Worm (Caenorhabditis elegans): ENCODE measurements around the gene ugt-50.

ugt-50 gene

ce11 chrX:12664987-12665451 lies 26.4 kb upstream of the ugt-50 start (continued):
- TF ChIP-seq Y53G8AR.9 (GFP tag; conservative IDR thresholded peaks at IDR 0.05) = no peak
- TF ChIP-seq chd-7 (tag; optimal IDR thresholded peaks at IDR 0.05) = peak; percentile 91
- TF ChIP-seq bed-1 (GFP tag; IDR thresholded peaks at IDR 0.05) = peak; percentile 79
- peak; percentile 83 for TF ChIP-seq athp-1 (tag; optimal IDR thresholded peaks at IDR 0.05)
- TF ChIP-seq lin-54 (GFP tag; optimal IDR thresholded peaks at IDR 0.05) = peak; percentile 76
- TF ChIP-seq rcor-1 (GFP tag; IDR thresholded peaks at IDR 0.05) = peak; percentile 88
- no peak for TF ChIP-seq ztf-22 (GFP tag; optimal IDR thresholded peaks at IDR 0.05)
- TF ChIP-seq B0019.2 (GFP tag; conservative IDR thresholded peaks at IDR 0.05) = no peak
- TF ChIP-seq ceh-79 (tag; optimal IDR thresholded peaks at IDR 0.05) = no peak
- peak; percentile 83 for TF ChIP-seq hmg-20 (GFP tag; IDR thresholded peaks at IDR 0.05)
- peak; percentile 98 for TF ChIP-seq tbp1 (GFP tag; optimal IDR thresholded peaks at IDR 0.05)
- TF ChIP-seq ceh-58 (GFP tag; IDR thresholded peaks at IDR 0.05) = 0 out of 2 replicates have a peak, but pooled peaks have one; percentile 82
- TF ChIP-seq let-607 (tag; optimal IDR thresholded peaks at IDR 0.05) = peak; percentile 64 to 75
- peak; percentile 90 for TF ChIP-seq zim-3 (tag; optimal IDR thresholded peaks at IDR 0.05)
- TF ChIP-seq fkh-3 (tag; optimal IDR thresholded peaks at IDR 0.05) = peak; percentile 90
- TF ChIP-seq Y95B8A.8 (GFP tag; IDR thresholded peaks at IDR 0.05) = peak; percentile 68; the same call in 1 of the 2 replicates
- peak; percentile 70 for TF ChIP-seq nhr-27 (tag; optimal IDR thresholded peaks at IDR 0.05)
- peak; percentile 80 for TF ChIP-seq ets-4 (GFP tag; optimal IDR thresholded peaks at IDR 0.05)
- peak; percentile 34 for TF ChIP-seq ccch-3 (GFP tag; optimal IDR thresholded peaks at IDR 0.05)
- TF ChIP-seq snpc-4 (GFP tag; optimal IDR thresholded peaks at IDR 0.05) = peak; percentile 79
- peak in 3 of 4 experiments; percentile 45 to 76 (median 62) for TF ChIP-seq snpc-4 (tag; optimal IDR thresholded peaks at IDR 0.05)
- peak; percentile 93 for TF ChIP-seq nhr-90 (tag; optimal IDR thresholded peaks at IDR 0.05)
- TF ChIP-seq F23B12.7 (tag; optimal IDR thresholded peaks at IDR 0.05; ENCODE audit: insufficient read depth) = peak; percentile 73
- TF ChIP-seq nhr-179 (tag; optimal IDR thresholded peaks at IDR 0.05) = peak; percentile 81
- TF ChIP-seq T26A5.8 (tag; optimal IDR thresholded peaks at IDR 0.05) = peak; percentile 88
- peak; percentile 75 for TF ChIP-seq ZK185.1 (tag; optimal IDR thresholded peaks at IDR 0.05; ENCODE audit: poor library complexity, severe bottlenecking)
- TF ChIP-seq pbrm-1 (GFP tag; IDR thresholded peaks at IDR 0.05) = peak; percentile 86
- TF ChIP-seq madf-8 (GFP tag; conservative IDR thresholded peaks at IDR 0.05) = no peak; the same call in 1 of the 2 replicates
- TF ChIP-seq lin-35 (GFP tag; optimal IDR thresholded peaks at IDR 0.05) = peak in 1 of 3 experiments; percentile 82
- TF ChIP-seq lin-26 (GFP tag; IDR thresholded peaks at IDR 0.05) = peak; percentile 96
- peak; percentile 69 for TF ChIP-seq ztf-3 (GFP tag; optimal IDR thresholded peaks at IDR 0.05)
- TF ChIP-seq lsy-27 (tag; optimal IDR thresholded peaks at IDR 0.05; ENCODE audit: borderline replicate concordance, insufficient read depth) = no peak
- TF ChIP-seq tbx-9 (tag; optimal IDR thresholded peaks at IDR 0.05; ENCODE audit: borderline replicate concordance) = peak; percentile 86
- TF ChIP-seq K11D2.4 (GFP tag; IDR thresholded peaks at IDR 0.05) = peak; percentile 78; the same call in 1 of the 2 replicates
- TF ChIP-seq madf-6 (GFP tag; IDR thresholded peaks at IDR 0.05) = peak; percentile 67
- TF ChIP-seq mcd-1 (GFP tag; IDR thresholded peaks at IDR 0.05) = peak; percentile 65
- TF ChIP-seq madf-3 (GFP tag; IDR thresholded peaks at IDR 0.05) = peak; percentile 81; the same call in 1 of the 2 replicates
- peak; percentile 84 to 89 for TF ChIP-seq rec-8 (tag; optimal IDR thresholded peaks at IDR 0.05)
- peak; percentile 94 for TF ChIP-seq egl-44 (GFP tag; IDR thresholded peaks at IDR 0.05)
- TF ChIP-seq gei-17 (GFP tag; optimal IDR thresholded peaks at IDR 0.05) = peak; percentile 78
- TF ChIP-seq unc-62 (GFP tag; optimal IDR thresholded peaks at IDR 0.05) = no peak
- peak; percentile 55 for TF ChIP-seq hrde-1 (tag; optimal IDR thresholded peaks at IDR 0.05; ENCODE audit: borderline replicate concordance)
- no peak for TF ChIP-seq F37B4.10 (GFP tag; IDR thresholded peaks at IDR 0.05)
- peak; percentile 95 for TF ChIP-seq ztf-25 (GFP tag; IDR thresholded peaks at IDR 0.05)
- TF ChIP-seq dpl-1 (GFP tag; optimal IDR thresholded peaks at IDR 0.05) = no peak
- peak; percentile 34 for TF ChIP-seq unc-130 (GFP tag; optimal IDR thresholded peaks at IDR 0.05)
- no peak for TF ChIP-seq sdz-38 (tag; optimal IDR thresholded peaks at IDR 0.05)

All from whole organism, young adult.